Worm (Caenorhabditis elegans) whole organism, L2 larva: ENCODE measurements around the gene idpa-2.

Experiments used
- C34F6.9 ChIP-seq: fragments of 150-350 bp; optimal IDR thresholded peaks from 2 replicates; lab custom pipeline; 2014; ENCODE audit warnings: missing biosample characterization, missing genetic modification characterization
- R02D3.7 ChIP-seq: fragments of 150-350 bp; optimal IDR thresholded peaks from 2 replicates; lab custom pipeline; 2014; ENCODE audit warnings: missing biosample characterization, missing genetic modification characterization
- Y55F3AM.14 ChIP-seq: fragments of 200-800 bp; sonication (Bioruptor generic); optimal IDR thresholded peaks from 2 replicates; lab custom pipeline; 2018; ENCODE audit warnings: mild to moderate bottlenecking, missing genetic modification characterization, missing compliant biosample characterization
- ZK546.5 ChIP-seq: sonication (generic microtip); optimal IDR thresholded peaks from 2 replicates; lab custom pipeline; 2017; ENCODE audit warnings: missing biosample characterization, missing genetic modification characterization
- ama-1 ChIP-seq: fragments of 150-350 bp; optimal IDR thresholded peaks from 2 replicates; lab custom pipeline; 2018; ENCODE audit warnings: inconsistent platforms
- ceh-16 ChIP-seq: fragments of 150-350 bp; optimal IDR thresholded peaks from 2 replicates; lab custom pipeline; 2014; ENCODE audit warnings: missing biosample characterization, missing genetic modification characterization
- ceh-82 ChIP-seq: fragments of 150-350 bp; optimal IDR thresholded peaks from 2 replicates; lab custom pipeline; 2014; ENCODE audit warnings: missing biosample characterization, missing genetic modification characterization
- crh-2 ChIP-seq: sonication (generic microtip); optimal IDR thresholded peaks from 2 replicates; lab custom pipeline; 2017; ENCODE audit warnings: missing biosample characterization, missing genetic modification characterization
- dmd-4 ChIP-seq: sonication (generic microtip); optimal IDR thresholded peaks from 2 replicates; lab custom pipeline; 2017; ENCODE audit warnings: missing biosample characterization, missing genetic modification characterization
- egl-27 ChIP-seq: sonication (generic microtip); optimal IDR thresholded peaks from 3 replicates; lab custom pipeline; 2017; ENCODE audit warnings: missing biosample characterization, missing genetic modification reagents, missing genetic modification characterization
- fos-1 ChIP-seq: fragments of 150-350 bp; optimal IDR thresholded peaks from 2 replicates; lab custom pipeline; 2014; ENCODE audit warnings: missing biosample characterization, missing genetic modification characterization
- gmeb-1 ChIP-seq: fragments of 150-350 bp; optimal IDR thresholded peaks from 2 replicates; lab custom pipeline; 2014; ENCODE audit warnings: missing biosample characterization, missing genetic modification characterization
- lin-11 ChIP-seq: fragments of 150-350 bp; sonication (generic microtip); optimal IDR thresholded peaks from 2 replicates; lab custom pipeline; 2014; ENCODE audit warnings: missing biosample characterization, missing genetic modification characterization, inconsistent platforms, mixed read lengths
- lin-13 ChIP-seq: fragments of 150-350 bp; optimal IDR thresholded peaks from 2 replicates; lab custom pipeline; 2014; ENCODE audit warnings: missing biosample characterization, missing genetic modification reagents, missing genetic modification characterization
- lin-39 ChIP-seq: fragments of 150-350 bp; optimal IDR thresholded peaks from 2 replicates; lab custom pipeline; 2014; ENCODE audit warnings: missing biosample characterization, missing genetic modification reagents, missing genetic modification characterization
- lsy-2 ChIP-seq, 2 experiments: fragments of 150-350 bp in 1 of 2; sonication (generic microtip) in 1 of 2; optimal IDR thresholded peaks; 2 replicates each; lab custom pipeline; 2014 to 2017; ENCODE audit warnings: missing biosample characterization in 2 of 2, missing genetic modification characterization in 2 of 2
- mab-5 ChIP-seq: fragments of 150-350 bp; optimal IDR thresholded peaks from 2 replicates; lab custom pipeline; 2014; ENCODE audit warnings: missing biosample characterization, missing genetic modification characterization
- mdl-1 ChIP-seq, 2 experiments: fragments of 150-350 bp in 1 of 2; sonication (generic microtip) in 1 of 2; optimal IDR thresholded peaks; 2 replicates each; lab custom pipeline; 2017; ENCODE audit warnings: missing biosample characterization in 2 of 2, missing genetic modification characterization in 2 of 2
- nhr-10 ChIP-seq: sonication (generic microtip); optimal IDR thresholded peaks from 2 replicates; lab custom pipeline; 2017; ENCODE audit warnings: missing biosample characterization, missing genetic modification characterization
- nhr-12 ChIP-seq: fragments of 150-350 bp; optimal IDR thresholded peaks from 2 replicates; lab custom pipeline; 2014; ENCODE audit warnings: missing biosample characterization, missing genetic modification characterization
- nhr-129 ChIP-seq: fragments of 150-350 bp; optimal IDR thresholded peaks from 2 replicates; lab custom pipeline; 2014; ENCODE audit warnings: missing biosample characterization, missing genetic modification characterization
- nhr-21 ChIP-seq: fragments of 150-350 bp; optimal IDR thresholded peaks from 2 replicates; lab custom pipeline; 2014; ENCODE audit warnings: missing biosample characterization, missing genetic modification characterization
- nhr-23 ChIP-seq: fragments of 150-350 bp; optimal IDR thresholded peaks from 2 replicates; lab custom pipeline; 2014; ENCODE audit warnings: missing biosample characterization, missing genetic modification reagents, missing genetic modification characterization
- nhr-237 ChIP-seq: fragments of 150-350 bp; optimal IDR thresholded peaks from 2 replicates; lab custom pipeline; 2014; ENCODE audit warnings: missing biosample characterization, missing genetic modification characterization
- nhr-25 ChIP-seq: fragments of 150-350 bp; sonication (generic microtip); optimal IDR thresholded peaks from 3 replicates; lab custom pipeline; 2014; ENCODE audit warnings: missing biosample characterization, missing genetic modification characterization
- nhr-6 ChIP-seq: fragments of 150-350 bp; optimal IDR thresholded peaks from 2 replicates; lab custom pipeline; 2014; ENCODE audit warnings: missing biosample characterization, missing genetic modification characterization
- peb-1 ChIP-seq: fragments of 150-350 bp; optimal IDR thresholded peaks from 2 replicates; lab custom pipeline; 2014; ENCODE audit warnings: missing biosample characterization, missing genetic modification characterization
- sem-4 ChIP-seq: fragments of 150-350 bp; optimal IDR thresholded peaks from 2 replicates; lab custom pipeline; 2014; ENCODE audit warnings: missing biosample characterization, missing genetic modification reagents, missing genetic modification characterization
- skn-1 ChIP-seq: sonication (generic microtip); optimal IDR thresholded peaks from 2 replicates; lab custom pipeline; 2017; ENCODE audit warnings: missing biosample characterization, missing genetic modification characterization
- sma-3 ChIP-seq: sonication (generic microtip); optimal IDR thresholded peaks from 2 replicates; lab custom pipeline; 2016; ENCODE audit warnings: missing genetic modification reagents, missing genetic modification characterization, missing compliant biosample characterization
- sma-9 ChIP-seq, 2 experiments: fragments of 150-350 bp in 1 of 2; sonication (generic microtip) in 1 of 2; optimal IDR thresholded peaks; 2 replicates each; lab custom pipeline; 2014 to 2016; ENCODE audit warnings: missing genetic modification characterization in 2 of 2, mild to moderate bottlenecking in 1 of 2, missing biosample characterization in 1 of 2, missing compliant biosample characterization in 1 of 2, missing genetic modification reagents in 1 of 2, moderate library complexity in 1 of 2
- snpc-4 ChIP-seq: fragments of 150-350 bp; optimal IDR thresholded peaks from 2 replicates; lab custom pipeline; 2014; ENCODE audit warnings: missing biosample characterization, missing genetic modification characterization
- unc-39 ChIP-seq: fragments of 150-350 bp; optimal IDR thresholded peaks from 2 replicates; lab custom pipeline; 2014; ENCODE audit warnings: missing biosample characterization, missing genetic modification characterization
- unc-55 ChIP-seq: fragments of 150-350 bp; sonication (generic microtip); optimal IDR thresholded peaks from 3 replicates; lab custom pipeline; 2014; ENCODE audit warnings: missing biosample characterization, missing genetic modification reagents, missing genetic modification characterization
- zag-1 ChIP-seq: fragments of 150-350 bp; optimal IDR thresholded peaks from 2 replicates; lab custom pipeline; 2014; ENCODE audit warnings: missing biosample characterization, missing genetic modification characterization
- ztf-1 ChIP-seq: fragments of 200-800 bp; sonication (Bioruptor generic); conservative IDR thresholded peaks from 2 replicates; pipeline ENCODE4 v1.3.6; 2022; ENCODE audit warnings: missing genetic modification characterization, missing compliant biosample characterization
- ztf-11 ChIP-seq: sonication (generic microtip); optimal IDR thresholded peaks from 2 replicates; lab custom pipeline; 2017; ENCODE audit warnings: missing biosample characterization, missing genetic modification characterization
- ztf-4 ChIP-seq: fragments of 150-350 bp; optimal IDR thresholded peaks from 2 replicates; lab custom pipeline; 2014; ENCODE audit warnings: missing biosample characterization, missing genetic modification characterization

idpa-2 gene

ce11 chrII:8747246-8747938 is 45.1 kb downstream of the idpa-2 start (continued):
- TF ChIP-seq lin-13 (peak; percentile 51), sma-9 (GFP tag; optimal IDR thresholded peaks at IDR 0.05; lab: Kevin White, UChicago) (peak; percentile 73), sma-9 (tag; optimal IDR thresholded peaks at IDR 0.05; lab: Kevin White, UChicago) (no peak), mdl-1 (tag; optimal IDR thresholded peaks at IDR 0.05; lab: Kevin White, UChicago) (no peak), nhr-10 (tag; lab: Kevin White, UChicago) (no peak), ztf-11 (no peak), ZK546.5 (tag; lab: Kevin White, UChicago) (no peak), dmd-4 (no peak), lsy-2 (tag; optimal IDR thresholded peaks at IDR 0.05; lab: Kevin White, UChicago) (peak in 1 of 2 experiments; percentile 55), nhr-129 (peak; percentile 75), gmeb-1 (no peak), zag-1 (tag; lab: Kevin White, UChicago) (no peak), lin-39 (tag; lab: Kevin White, UChicago) (no peak), nhr-6 (tag; lab: Kevin White, UChicago) (peak; percentile 1), snpc-4 (tag; lab: Kevin White, UChicago) (peak; percentile 1), ceh-82 (tag; lab: Kevin White, UChicago) (no peak), mab-5 (tag; lab: Kevin White, UChicago) (no peak), sma-3 (peak; percentile 69), nhr-23 (no peak), R02D3.7 (tag; lab: Kevin White, UChicago) (no peak), lin-11 (peak; percentile 23), C34F6.9 (tag; lab: Kevin White, UChicago) (peak; percentile 25), ama-1 (lab: Kevin White, UChicago) (peak; percentile 96), skn-1 (tag; lab: Kevin White, UChicago) (no peak), peb-1 (tag; lab: Kevin White, UChicago) (no peak), ztf-4 (peak; percentile 93)
- TF ChIP-seq, all 48 proteins: peak for 17

DNA sequence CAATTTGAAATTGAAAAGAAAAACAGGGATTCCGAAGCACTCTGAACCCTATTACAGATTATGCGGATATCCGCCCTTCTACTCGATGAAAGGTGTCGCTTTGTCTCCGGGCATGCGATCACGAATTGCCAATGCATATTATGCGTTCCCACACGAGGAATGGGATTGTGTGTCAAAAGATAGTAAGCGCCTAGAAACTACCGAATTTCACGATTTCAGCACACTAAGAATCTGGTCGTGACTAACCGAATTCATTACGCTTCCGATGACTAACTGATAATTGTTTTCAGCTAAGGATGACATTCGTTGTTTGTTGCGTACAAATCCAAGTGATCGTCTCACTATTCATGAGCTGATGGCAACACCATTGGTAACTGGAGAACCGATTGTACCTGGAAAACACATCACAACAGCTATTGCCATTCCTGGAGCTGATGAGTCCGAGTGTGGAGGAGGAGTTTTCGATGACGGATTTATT is 46.2 kb downstream of the idpa-2 start:
- TF ChIP-seq ama-1 (lab: Kevin White, UChicago) = peak; percentile 52
- peak; percentile 56 for TF ChIP-seq sem-4 (tag; lab: Kevin White, UChicago)
- TF ChIP-seq fos-1 (tag; lab: Kevin White, UChicago) = no peak
- peak; percentile 25 for TF ChIP-seq nhr-25 (tag; lab: Kevin White, UChicago)

ce11 chrII:8745449-8746297 is 46.9 kb downstream of the idpa-2 start:
- TF ChIP-seq ama-1 (lab: Kevin White, UChicago) (peak; percentile 4), nhr-10 (tag; lab: Kevin White, UChicago) (no peak), lin-13 (peak; percentile 37), unc-39 (tag; lab: Kevin White, UChicago) (no peak), lsy-2 (tag; optimal IDR thresholded peaks at IDR 0.05; lab: Kevin White, UChicago) (peak in 1 of 2 experiments; percentile 20), ztf-11 (no peak), C34F6.9 (tag; lab: Kevin White, UChicago) (no peak)
- TF ChIP-seq, all 48 proteins: peak for 3

DNA sequence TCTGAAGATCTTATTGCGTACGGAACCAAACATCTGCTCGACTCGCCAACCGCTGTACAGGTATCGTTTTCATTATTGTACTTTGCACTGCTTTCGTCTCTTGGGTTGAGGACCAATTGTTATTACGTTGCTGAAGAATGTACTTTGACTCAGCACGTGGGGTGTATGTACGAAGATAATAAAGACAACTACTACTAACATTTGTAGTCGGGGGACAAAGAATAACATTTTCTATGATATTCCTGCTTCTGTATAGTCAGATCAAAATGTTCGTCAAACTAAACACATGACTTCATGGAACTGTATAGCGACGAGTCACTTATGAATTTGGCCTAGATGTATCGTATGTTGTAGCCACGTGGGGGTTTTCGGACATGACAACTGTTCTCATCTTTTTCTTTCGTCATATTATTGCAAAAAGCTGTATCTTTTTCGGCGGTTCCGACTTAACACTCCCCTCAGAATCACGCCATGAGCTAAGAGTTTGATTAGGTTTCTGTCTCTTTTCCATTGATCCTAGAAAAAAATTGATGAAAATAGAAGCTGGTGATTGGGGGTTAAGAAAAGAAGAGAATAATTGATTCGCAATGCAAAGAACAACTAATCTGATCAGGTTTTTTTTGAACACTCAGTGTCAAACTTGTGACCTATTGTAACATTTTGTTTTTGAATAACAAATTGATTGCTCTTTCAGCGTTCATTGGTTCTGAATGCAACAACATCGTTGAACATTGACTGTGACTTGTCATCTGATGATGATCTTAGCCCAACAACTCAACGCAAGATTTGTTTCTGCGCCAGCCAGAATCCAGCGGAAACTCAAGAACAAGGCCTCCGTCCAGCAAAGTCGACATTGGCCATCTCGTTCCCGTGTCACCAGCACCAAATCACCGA is 47.7 kb downstream of the idpa-2 start:
- no peak for TF ChIP-seq ceh-82 (tag; lab: Kevin White, UChicago)
- no peak for TF ChIP-seq nhr-6 (tag; lab: Kevin White, UChicago)
- no peak for TF ChIP-seq C34F6.9 (tag; lab: Kevin White, UChicago)
- TF ChIP-seq sem-4 (tag; lab: Kevin White, UChicago) = peak; percentile 36
- no peak for TF ChIP-seq nhr-237 (tag; lab: Kevin White, UChicago)
- peak; percentile 91 for TF ChIP-seq ama-1 (lab: Kevin White, UChicago)
- TF ChIP-seq nhr-21 (tag; lab: Kevin White, UChicago) = peak; percentile 22
- TF ChIP-seq zag-1 (tag; lab: Kevin White, UChicago) = no peak
- TF ChIP-seq Y55F3AM.14 = no peak
- peak; percentile 35 for TF ChIP-seq ztf-4
- TF ChIP-seq nhr-12 (tag; lab: Kevin White, UChicago) = no peak
- TF ChIP-seq nhr-25 (tag; lab: Kevin White, UChicago) = peak; percentile 2
- TF ChIP-seq lsy-2 (tag; optimal IDR thresholded peaks at IDR 0.05; lab: Kevin White, UChicago) = peak in 1 of 2 experiments; percentile 23
- TF ChIP-seq ceh-16 (tag; lab: Kevin White, UChicago) = no peak
- no peak for TF ChIP-seq egl-27 (tag; lab: Kevin White, UChicago)
- no peak for TF ChIP-seq mab-5 (tag; lab: Kevin White, UChicago)
- no peak for TF ChIP-seq ZK546.5 (tag; lab: Kevin White, UChicago)
- peak; percentile 33 to 47 for TF ChIP-seq mdl-1 (tag; optimal IDR thresholded peaks at IDR 0.05; lab: Kevin White, UChicago)
- TF ChIP-seq gmeb-1 = no peak
- no peak for TF ChIP-seq ztf-11
- no peak for TF ChIP-seq dmd-4
- no peak for TF ChIP-seq R02D3.7 (tag; lab: Kevin White, UChicago)
- no peak for TF ChIP-seq unc-55 (GFP tag; lab: Kevin White, UChicago)
- peak; percentile 75 for TF ChIP-seq sma-9 (GFP tag; optimal IDR thresholded peaks at IDR 0.05; lab: Kevin White, UChicago)
- no peak for TF ChIP-seq sma-9 (tag; optimal IDR thresholded peaks at IDR 0.05; lab: Kevin White, UChicago)
- peak; percentile 39 for TF ChIP-seq crh-2
- no peak for TF ChIP-seq unc-39 (tag; lab: Kevin White, UChicago)
- TF ChIP-seq sma-3 = no peak
- no peak for TF ChIP-seq snpc-4 (tag; lab: Kevin White, UChicago)
- TF ChIP-seq ztf-1 (GFP tag; lab: Robert Waterston, UW) = no peak
